Worm (Caenorhabditis elegans) whole organism, L4 larva: ENCODE results near the gene col-186.

Source experiments
- D1046.2 ChIP-seq: fragments of 200-800 bp; sonication (Bioruptor generic); IDR thresholded peaks from 2 replicates; pipeline ENCODE4 v1.3.6; 2022; ENCODE audit warnings: missing genetic modification characterization, missing compliant biosample characterization
- F10B5.3 ChIP-seq: sonication (generic microtip); optimal IDR thresholded peaks from 2 replicates; lab custom pipeline; 2016; ENCODE audit warnings: mild to moderate bottlenecking, missing genetic modification characterization, missing compliant biosample characterization
- F37D6.2 ChIP-seq: sonication (generic microtip); optimal IDR thresholded peaks from 2 replicates; lab custom pipeline; 2016; ENCODE audit warnings: mild to moderate bottlenecking, missing genetic modification characterization, missing compliant biosample characterization
- F49E8.2 ChIP-seq: sonication (generic microtip); optimal IDR thresholded peaks from 2 replicates; lab custom pipeline; 2016; ENCODE audit warnings: missing compliant biosample characterization, mild to moderate bottlenecking, missing genetic modification characterization, borderline replicate concordance
- T20F7.1 ChIP-seq: fragments of 200-800 bp; sonication (Bioruptor generic); optimal IDR thresholded peaks from 2 replicates; lab custom pipeline; 2018; ENCODE audit warnings: mild to moderate bottlenecking, missing genetic modification characterization, missing compliant biosample characterization
- T26A8.4 ChIP-seq: fragments of 200-800 bp; sonication (Bioruptor generic); IDR thresholded peaks from 2 replicates; pipeline ENCODE4 v1.3.6; 2022; ENCODE audit warnings: missing genetic modification characterization, missing compliant biosample characterization
- ZK337.2 ChIP-seq: fragments of 200-800 bp; sonication (Bioruptor generic); IDR thresholded peaks from 2 replicates; pipeline ENCODE4 v1.3.6; 2022; ENCODE audit warnings: missing genetic modification reagents, missing genetic modification characterization, missing compliant biosample characterization
- aha-1 ChIP-seq: fragments of 150-350 bp; peaks from one replicate; lab custom pipeline; 2014; ENCODE audit warnings: missing biosample characterization, missing genetic modification characterization
- attf-4 ChIP-seq: sonication (generic microtip); optimal IDR thresholded peaks from 3 replicates; lab custom pipeline; 2017; ENCODE audit warnings: missing biosample characterization, missing genetic modification characterization
- ceh-20 ChIP-seq: fragments of 200-800 bp; sonication (Bioruptor generic); IDR thresholded peaks from 2 replicates; pipeline ENCODE4 v1.3.6; 2022; ENCODE audit warnings: missing genetic modification reagents, missing genetic modification characterization, missing compliant biosample characterization
- ceh-32 ChIP-seq: sonication (generic microtip); optimal IDR thresholded peaks from 2 replicates; lab custom pipeline; 2016; ENCODE audit warnings: mild to moderate bottlenecking, missing genetic modification characterization, missing compliant biosample characterization; ENCODE audit not compliant: poor library complexity
- ceh-62 ChIP-seq: sonication (generic microtip); optimal IDR thresholded peaks from 2 replicates; lab custom pipeline; 2017; ENCODE audit warnings: missing biosample characterization, missing genetic modification characterization
- ces-1 ChIP-seq: fragments of 150-350 bp; sonication (generic microtip); optimal IDR thresholded peaks from 4 replicates; lab custom pipeline; 2014; ENCODE audit warnings: missing biosample characterization, missing genetic modification reagents, missing genetic modification characterization
- ctbp-1 ChIP-seq: fragments of 200-800 bp; sonication (Bioruptor generic); IDR thresholded peaks from 2 replicates; pipeline ENCODE4 v1.3.6; 2022; ENCODE audit warnings: missing genetic modification reagents, missing genetic modification characterization, missing compliant biosample characterization
- daf-16 ChIP-seq, 3 experiments: sonication (generic microtip); optimal IDR thresholded peaks; 2 replicates each; lab custom pipeline; 2016 to 2017; ENCODE audit warnings: missing genetic modification characterization in 3 of 3, missing genetic modification reagents in 3 of 3, mild to moderate bottlenecking in 2 of 3, missing compliant biosample characterization in 2 of 3, missing biosample characterization in 1 of 3, moderate library complexity in 1 of 3
- dmd-6 ChIP-seq: fragments of 200-800 bp; sonication (Bioruptor generic); IDR thresholded peaks from 2 replicates; pipeline ENCODE4 v1.3.6; 2022; ENCODE audit warnings: missing genetic modification reagents, missing genetic modification characterization, missing compliant biosample characterization
- dmd-8 ChIP-seq: fragments of 200-800 bp; sonication (Bioruptor generic); IDR thresholded peaks from 2 replicates; pipeline ENCODE4 v1.3.6; 2022; ENCODE audit warnings: missing genetic modification characterization, missing compliant biosample characterization
- egl-43 ChIP-seq: fragments of 200-800 bp; sonication (Bioruptor generic); IDR thresholded peaks from 2 replicates; pipeline ENCODE4 v1.3.6; 2022; ENCODE audit warnings: missing genetic modification reagents, missing genetic modification characterization, missing compliant biosample characterization
- fkh-10 ChIP-seq: fragments of 150-350 bp; optimal IDR thresholded peaks from 2 replicates; lab custom pipeline; 2014; ENCODE audit warnings: missing biosample characterization, missing genetic modification reagents, missing genetic modification characterization
- hlh-30 ChIP-seq: sonication (generic microtip); optimal IDR thresholded peaks from 2 replicates; lab custom pipeline; 2017; ENCODE audit warnings: antibody characterized with exemption, mild to moderate bottlenecking, missing genetic modification characterization, missing compliant biosample characterization; ENCODE audit not compliant: insufficient read depth
- hmg-1.1 ChIP-seq: fragments of 200-800 bp; sonication (Bioruptor generic); IDR thresholded peaks from 2 replicates; pipeline ENCODE4 v1.3.6; 2022; ENCODE audit warnings: missing genetic modification reagents, missing genetic modification characterization, missing compliant biosample characterization
- lir-3 ChIP-seq: sonication (generic microtip); optimal IDR thresholded peaks from 2 replicates; lab custom pipeline; 2016; ENCODE audit warnings: mild to moderate bottlenecking, missing genetic modification characterization, missing compliant biosample characterization
- lsy-2 ChIP-seq, 2 experiments: fragments of 150-350 bp in 1 of 2; sonication (generic microtip) in 1 of 2; optimal IDR thresholded peaks; 2 replicates each; lab custom pipeline; 2014 to 2017; ENCODE audit warnings: missing biosample characterization in 2 of 2, missing genetic modification characterization in 2 of 2
- madf-9 ChIP-seq: fragments of 200-800 bp; sonication (Bioruptor generic); conservative IDR thresholded peaks from 2 replicates; pipeline ENCODE4 v1.3.6; 2022; ENCODE audit warnings: missing genetic modification reagents, missing genetic modification characterization, missing compliant biosample characterization
- mdl-1 ChIP-seq, 2 experiments: fragments of 150-350 bp in 1 of 2; sonication (generic microtip) in 1 of 2; optimal IDR thresholded peaks; 2 replicates each; lab custom pipeline; 2014 to 2017; ENCODE audit warnings: missing biosample characterization in 2 of 2, missing genetic modification characterization in 2 of 2
- mep-1 ChIP-seq: fragments of 150-350 bp; sonication (generic microtip); optimal IDR thresholded peaks from 3 replicates; lab custom pipeline; 2014; ENCODE audit warnings: missing biosample characterization, missing genetic modification characterization
- mxl-3 ChIP-seq: fragments of 200-800 bp; sonication (Bioruptor generic); optimal IDR thresholded peaks from 2 replicates; lab custom pipeline; 2018; ENCODE audit warnings: mild to moderate bottlenecking, missing genetic modification characterization, missing compliant biosample characterization
- nhr-102 ChIP-seq: sonication (generic microtip); optimal IDR thresholded peaks from 2 replicates; lab custom pipeline; 2016; ENCODE audit warnings: mild to moderate bottlenecking, missing genetic modification characterization, moderate library complexity, missing compliant biosample characterization
- nhr-111 ChIP-seq: fragments of 200-800 bp; sonication (Bioruptor generic); optimal IDR thresholded peaks from 2 replicates; lab custom pipeline; 2018; ENCODE audit warnings: mild to moderate bottlenecking, missing genetic modification characterization, missing compliant biosample characterization
- nhr-28 ChIP-seq: fragments of 150-350 bp; optimal IDR thresholded peaks from 2 replicates; lab custom pipeline; 2014; ENCODE audit warnings: missing biosample characterization, missing genetic modification characterization
- nhr-42 ChIP-seq: fragments of 200-800 bp; sonication (Bioruptor generic); IDR thresholded peaks from 2 replicates; pipeline ENCODE4 v1.3.6; 2022; ENCODE audit warnings: missing genetic modification characterization, missing compliant biosample characterization
- nhr-48 ChIP-seq: sonication (generic microtip); optimal IDR thresholded peaks from 2 replicates; lab custom pipeline; 2016; ENCODE audit warnings: mild to moderate bottlenecking, missing genetic modification characterization, missing compliant biosample characterization
- nhr-6 ChIP-seq: fragments of 150-350 bp; optimal IDR thresholded peaks from 2 replicates; lab custom pipeline; 2014; ENCODE audit warnings: missing biosample characterization, missing genetic modification characterization
- nhr-77 ChIP-seq: fragments of 150-350 bp; optimal IDR thresholded peaks from 2 replicates; lab custom pipeline; 2014; ENCODE audit warnings: missing biosample characterization, missing genetic modification characterization
- rbr-2 ChIP-seq: sonication (generic microtip); optimal IDR thresholded peaks from 2 replicates; lab custom pipeline; 2016; ENCODE audit warnings: missing genotype, missing genetic modification characterization, missing compliant biosample characterization
- sdz-12 ChIP-seq: fragments of 200-800 bp; sonication (Bioruptor generic); optimal IDR thresholded peaks from 2 replicates; lab custom pipeline; 2018; ENCODE audit warnings: mild to moderate bottlenecking, missing genetic modification characterization, missing compliant biosample characterization
- set-16 ChIP-seq: fragments of 200-800 bp; sonication (Bioruptor generic); IDR thresholded peaks from 2 replicates; pipeline ENCODE4 v1.3.6; 2022; ENCODE audit warnings: missing genetic modification reagents, missing genetic modification characterization, missing compliant biosample characterization
- snpc-1.2 ChIP-seq: fragments of 200-800 bp; sonication (Bioruptor generic); IDR thresholded peaks from 2 replicates; pipeline ENCODE4 v1.3.6; 2022; ENCODE audit warnings: missing genetic modification reagents, missing genetic modification characterization, missing compliant biosample characterization
- spr-1 ChIP-seq: sonication (generic microtip); optimal IDR thresholded peaks from 2 replicates; lab custom pipeline; 2016; ENCODE audit warnings: mild to moderate bottlenecking, missing genetic modification characterization, missing compliant biosample characterization
- unc-62 ChIP-seq, 3 experiments: fragments of 150-350 bp in 1 of 3; sonication (generic microtip); optimal IDR thresholded peaks in 2 of 3; peaks in 1 of 3; 1 replicate in 1 of 3; 2 replicates in 2 of 3; lab custom pipeline; 2014 to 2017; ENCODE audit warnings: missing biosample characterization in 3 of 3, missing genetic modification characterization in 3 of 3, missing genetic modification reagents in 3 of 3, missing genotype in 1 of 3
- zip-2 ChIP-seq: fragments of 150-350 bp; optimal IDR thresholded peaks from 2 replicates; lab custom pipeline; 2014; ENCODE audit warnings: missing biosample characterization, missing genetic modification characterization
- ztf-7 ChIP-seq: fragments of 150-350 bp; optimal IDR thresholded peaks from 2 replicates; lab custom pipeline; 2014; ENCODE audit warnings: missing biosample characterization, missing genetic modification characterization

The col-186 gene

DNA sequence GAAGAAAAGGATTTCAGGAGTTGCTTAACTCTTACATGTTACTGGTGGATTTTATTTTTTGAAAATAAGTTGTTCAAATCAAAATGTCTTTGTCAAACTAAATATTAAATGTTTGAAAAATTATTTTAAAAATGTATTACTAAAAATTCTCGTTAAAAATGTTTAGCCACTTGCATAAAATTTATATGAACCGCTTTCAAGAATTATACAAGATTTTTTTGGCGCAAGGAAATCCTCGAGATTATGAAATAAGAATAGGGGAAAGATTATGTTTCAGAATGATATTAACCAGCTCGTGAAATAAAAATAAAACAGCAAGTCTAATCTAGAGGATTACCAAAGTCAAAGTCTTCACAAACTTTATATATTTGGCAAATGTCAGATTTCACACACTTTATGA lies 32.0 kb downstream of the col-186 start:
- TF ChIP-seq F10B5.3 (tag; lab: Kevin White, UChicago) (peak; percentile 18), dmd-6 (GFP tag; lab: Robert Waterston, UW) (peak; percentile 40), zip-2 (tag; lab: Kevin White, UChicago) (peak; percentile 73), nhr-102 (no peak), unc-62 (GFP tag; optimal IDR thresholded peaks at IDR 0.05 in 1 of 2; lab: Kevin White, UChicago) (no peak), unc-62 (tag; optimal IDR thresholded peaks at IDR 0.05; lab: Kevin White, UChicago) (no peak), lir-3 (tag; lab: Kevin White, UChicago) (peak; percentile 12), daf-16 (GFP tag; optimal IDR thresholded peaks at IDR 0.05; lab: Kevin White, UChicago) (peak in 1 of 2 experiments; percentile 60), daf-16 (tag; optimal IDR thresholded peaks at IDR 0.05; lab: Kevin White, UChicago) (no peak), ces-1 (GFP tag; lab: Kevin White, UChicago) (peak; percentile 0), nhr-111 (no peak), T26A8.4 (GFP tag; lab: Robert Waterston, UW) (peak; percentile 76), snpc-1.2 (GFP tag; lab: Robert Waterston, UW) (no peak), aha-1 (peak; percentile 81), rbr-2 (peak; percentile 57), ceh-62 (no peak), madf-9 (no peak), T20F7.1 (peak; percentile 80), ceh-32 (tag; lab: Kevin White, UChicago) (no peak), nhr-48 (tag; lab: Kevin White, UChicago) (peak; percentile 50), F37D6.2 (tag; lab: Kevin White, UChicago) (peak; percentile 86), fkh-10 (GFP tag; lab: Kevin White, UChicago) (peak; percentile 69), ztf-7 (tag; lab: Kevin White, UChicago) (peak; percentile 70), nhr-6 (tag; lab: Kevin White, UChicago) (peak; percentile 54), mxl-3 (GFP tag; lab: Kevin White, UChicago) (no peak), spr-1 (peak; percentile 11), hmg-1.1 (peak; percentile 85), ceh-20 (GFP tag; lab: Robert Waterston, UW) (0 out of 2 replicates have a peak, but pooled peaks have one; percentile 27), nhr-28 (peak; percentile 33), F49E8.2 (no peak), ctbp-1 (GFP tag; lab: Robert Waterston, UW) (no peak), nhr-77 (tag; lab: Kevin White, UChicago) (peak; percentile 92)
- TF ChIP-seq, all 104 proteins: peak for 20

DNA sequence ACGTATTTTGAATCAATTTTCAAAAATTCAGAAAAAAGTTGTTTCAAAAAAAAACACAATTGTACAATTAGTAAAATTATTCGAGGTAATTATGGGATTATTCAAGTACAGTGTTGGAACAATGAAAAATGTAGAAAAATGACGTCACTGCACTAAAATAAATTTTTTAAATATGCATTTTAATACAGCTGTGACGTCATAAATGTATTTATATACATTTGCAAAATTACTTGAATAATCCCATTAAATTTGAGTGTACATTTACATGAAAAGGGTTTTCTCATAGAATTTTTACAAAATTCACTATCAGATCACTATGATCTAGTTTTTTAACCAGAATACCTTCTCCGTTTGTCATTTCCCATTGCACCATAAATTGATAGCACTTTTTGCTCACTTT lies 37.3 kb downstream of the col-186 start:
- no peak for TF ChIP-seq spr-1

DNA sequence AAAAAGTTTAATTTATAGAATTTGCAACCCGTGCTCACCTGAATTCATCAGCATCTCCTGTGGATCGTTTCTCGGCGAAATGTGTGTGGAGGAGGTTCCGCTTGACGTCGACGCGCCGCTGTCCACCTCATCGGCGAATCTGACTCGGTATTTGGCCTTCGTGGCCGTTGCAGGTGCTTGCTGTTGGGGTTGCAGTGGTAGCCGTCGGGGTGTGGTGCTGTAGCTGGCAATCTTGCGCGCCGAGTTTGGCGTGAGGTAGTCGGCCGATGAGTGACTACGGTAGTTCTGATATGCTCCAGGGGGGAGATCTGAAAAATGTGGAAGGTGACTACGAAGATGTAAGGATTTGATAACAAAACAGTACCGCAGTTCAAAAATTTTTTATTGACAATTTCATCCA lies 41.5 kb downstream of the col-186 start:
- 0 out of 2 replicates have a peak, but pooled peaks have one; percentile 52 for TF ChIP-seq D1046.2 (GFP tag; lab: Robert Waterston, UW)
- TF ChIP-seq egl-43 (GFP tag; lab: Robert Waterston, UW) = 0 out of 2 replicates have a peak, but pooled peaks have one; percentile 7
- TF ChIP-seq set-16 (GFP tag; lab: Robert Waterston, UW) = peak; percentile 82
- no peak for TF ChIP-seq sdz-12 (GFP tag; lab: Kevin White, UChicago)
- peak; percentile 21 for TF ChIP-seq aha-1

DNA sequence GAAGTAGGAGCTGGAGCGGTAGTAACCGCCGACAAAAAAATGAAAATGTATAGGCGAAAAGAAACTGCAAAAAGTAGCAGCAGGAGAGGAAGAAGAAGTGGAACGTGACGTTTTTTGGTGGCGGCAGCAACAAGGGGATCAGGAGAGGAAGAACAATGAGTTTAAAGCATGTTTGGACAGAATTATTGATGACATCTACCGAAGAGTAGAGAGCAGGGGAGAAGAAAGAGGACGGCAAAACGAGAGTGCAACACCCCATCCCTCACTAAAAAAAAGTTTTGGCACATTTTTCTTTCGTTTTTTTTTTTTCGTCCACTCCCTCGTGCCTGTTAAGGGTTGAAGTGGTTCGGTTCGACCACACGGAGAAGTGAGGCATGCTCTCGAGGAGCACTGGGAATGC lies 42.6 kb downstream of the col-186 start:
- no peak for TF ChIP-seq dmd-8 (GFP tag; lab: Robert Waterston, UW)
- peak in 1 of 2 experiments; percentile 18 for TF ChIP-seq lsy-2 (tag; optimal IDR thresholded peaks at IDR 0.05; lab: Kevin White, UChicago)
- TF ChIP-seq T20F7.1 = no peak
- no peak for TF ChIP-seq attf-4 (tag; lab: Kevin White, UChicago)
- TF ChIP-seq nhr-111 = no peak
- no peak for TF ChIP-seq ctbp-1 (GFP tag; lab: Robert Waterston, UW)
- TF ChIP-seq mep-1 (tag; lab: Kevin White, UChicago) = peak; percentile 24
- TF ChIP-seq mdl-1 (tag; optimal IDR thresholded peaks at IDR 0.05; lab: Kevin White, UChicago) = peak in 1 of 2 experiments; percentile 25
- no peak for TF ChIP-seq nhr-42 (GFP tag; lab: Robert Waterston, UW)
- no peak for TF ChIP-seq rbr-2
- TF ChIP-seq hlh-30 (tag; lab: Kevin White, UChicago) = peak; percentile 12
- TF ChIP-seq mxl-3 (GFP tag; lab: Kevin White, UChicago) = no peak
- TF ChIP-seq ZK337.2 = no peak
